Worm (Caenorhabditis elegans): ENCODE data around the gene trpp-11.

DNA sequence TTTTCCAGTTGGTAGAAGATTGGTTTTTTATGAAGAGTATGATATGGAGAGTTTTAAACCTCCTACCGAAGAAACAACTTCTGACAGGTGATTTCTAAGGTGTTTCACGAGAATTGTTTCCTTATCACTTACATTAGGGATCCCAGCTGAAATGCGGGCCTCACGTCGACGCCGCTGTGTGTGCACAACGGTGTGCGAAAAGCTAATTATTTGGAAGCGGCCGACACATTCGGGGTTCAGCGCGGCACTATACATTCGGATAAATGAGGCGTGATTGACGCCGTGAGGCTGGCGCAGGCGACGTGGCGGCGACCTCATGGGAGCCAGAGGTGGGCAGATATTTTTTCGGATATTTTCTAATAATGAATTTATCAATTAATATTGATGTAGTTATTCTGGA, 24.4 kb downstream of the trpp-11 start:
- TF ChIP-seq nhr-237 (tag; optimal IDR thresholded peaks at IDR 0.05) (no peak), nhr-12 (tag; optimal IDR thresholded peaks at IDR 0.05) (no peak), lsy-2 (tag; optimal IDR thresholded peaks at IDR 0.05) (no peak), fos-1 (tag; optimal IDR thresholded peaks at IDR 0.05) (no peak), C34B4.2 (tag; optimal IDR thresholded peaks at IDR 0.05) (no peak)

All from whole organism, L1 larva.